Worm (Caenorhabditis elegans): ENCODE data around the gene C29F9.5.

ce11 chrIII:140904-141303 is 23.6 kb downstream of the C29F9.5 start, which contains the start of gene fbxb-81:
- no peak for TF ChIP-seq hmg-1.2 (GFP tag; IDR thresholded peaks at IDR 0.05)
- no peak for TF ChIP-seq mxl-1 (tag; optimal IDR thresholded peaks at IDR 0.05)
- no peak for TF ChIP-seq akir-1 (GFP tag; optimal IDR thresholded peaks at IDR 0.05)
- no peak for TF ChIP-seq lin-35 (GFP tag; optimal IDR thresholded peaks at IDR 0.05)
- no peak for TF ChIP-seq ekl-4 (GFP tag; IDR thresholded peaks at IDR 0.05)
- TF ChIP-seq nhr-179 (tag; optimal IDR thresholded peaks at IDR 0.05): no peak

All from whole organism, young adult.